Fruit fly (Drosophila melanogaster): ENCODE results near the gene ND-B14.5AL.

The ND-B14.5AL gene

DNA sequence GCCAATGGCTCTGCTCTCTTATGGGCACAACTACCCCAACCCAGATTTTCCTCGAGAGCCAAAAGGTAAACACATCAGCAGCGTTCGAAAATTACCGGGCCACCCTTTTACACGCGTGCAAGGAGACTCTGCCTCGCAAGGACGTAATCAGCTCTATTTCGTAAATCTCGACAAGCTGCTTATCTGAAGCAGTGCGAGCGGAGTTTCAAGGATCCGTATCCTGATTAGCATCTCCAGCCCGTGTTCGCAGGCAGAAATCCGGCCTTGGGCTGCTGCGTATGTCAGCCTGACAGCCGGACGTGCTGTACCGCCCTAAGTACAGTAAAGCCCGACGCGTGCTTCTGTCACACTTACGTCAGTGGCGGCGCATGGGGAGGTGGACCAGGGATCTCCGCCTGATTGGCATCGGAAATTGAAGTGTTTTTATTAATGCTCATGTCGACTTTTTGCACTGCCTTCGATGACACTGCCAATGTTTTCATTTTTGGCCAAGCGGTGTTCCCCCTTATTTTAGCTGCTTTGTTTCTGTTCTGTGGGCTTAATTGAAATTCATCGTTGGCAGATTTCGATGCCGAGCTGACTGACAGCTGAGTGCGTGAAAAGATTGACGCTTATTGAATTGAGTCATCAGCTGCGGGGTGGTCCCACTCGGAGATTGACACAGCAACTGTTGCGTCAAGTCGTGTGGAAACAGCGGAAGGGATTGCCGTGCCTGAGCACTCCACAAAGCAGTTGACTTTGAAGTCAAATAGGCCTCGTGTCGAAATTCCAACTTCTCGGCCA, at the start of gene ND-B14.5AL:
TSS of gene ND-B14.5AL (plus strand) at position 733 of the 783 bp plus-strand sequence.
- no peak for TF ChIP-seq CG10669 (GFP tag; optimal IDR thresholded peaks at IDR 0.05)
- no peak for TF ChIP-seq lz (GFP tag; optimal IDR thresholded peaks at IDR 0.05)
- TF ChIP-seq CG8119 (GFP tag; IDR thresholded peaks at IDR 0.05) = no peak
- no peak for TF ChIP-seq Lpt (GFP tag; optimal IDR thresholded peaks at IDR 0.05)
- TF ChIP-seq Sox14 (GFP tag; optimal IDR thresholded peaks at IDR 0.05) = no peak
- TF ChIP-seq CG11294 (GFP tag; IDR thresholded peaks at IDR 0.05) = no peak
- no peak for TF ChIP-seq Eip93F (GFP tag; optimal IDR thresholded peaks at IDR 0.05)

DNA sequence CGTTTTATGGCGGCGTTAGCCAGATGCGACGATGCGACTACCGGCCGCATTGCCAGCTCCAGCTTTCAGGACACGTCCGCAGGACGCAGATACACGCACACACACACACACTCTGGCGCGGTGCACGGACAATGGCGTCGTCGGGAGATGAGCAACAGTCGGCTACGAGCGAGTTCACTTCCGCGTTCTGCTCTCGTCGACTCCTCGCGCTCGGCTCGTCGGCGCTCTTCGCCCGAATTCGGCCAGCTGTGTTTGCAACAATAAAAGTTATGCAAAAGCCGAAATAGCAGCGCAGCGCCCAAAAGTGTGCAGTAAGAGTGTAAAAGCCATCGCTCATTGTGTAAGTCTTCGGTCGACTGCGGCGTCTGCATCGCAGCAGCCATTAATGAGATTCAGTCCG, 34.5 kb upstream of the ND-B14.5AL start:
- TF ChIP-seq OdsH (GFP tag; optimal IDR thresholded peaks at IDR 0.05) (no peak), dac (GFP tag; optimal IDR thresholded peaks at IDR 0.05) (no peak), lz (GFP tag; optimal IDR thresholded peaks at IDR 0.05) (no peak), fkh (GFP tag; optimal IDR thresholded peaks at IDR 0.05) (no peak), CG1621 (tag; optimal IDR thresholded peaks at IDR 0.05) (no peak), CG8119 (GFP tag; IDR thresholded peaks at IDR 0.05) (no peak)

DNA sequence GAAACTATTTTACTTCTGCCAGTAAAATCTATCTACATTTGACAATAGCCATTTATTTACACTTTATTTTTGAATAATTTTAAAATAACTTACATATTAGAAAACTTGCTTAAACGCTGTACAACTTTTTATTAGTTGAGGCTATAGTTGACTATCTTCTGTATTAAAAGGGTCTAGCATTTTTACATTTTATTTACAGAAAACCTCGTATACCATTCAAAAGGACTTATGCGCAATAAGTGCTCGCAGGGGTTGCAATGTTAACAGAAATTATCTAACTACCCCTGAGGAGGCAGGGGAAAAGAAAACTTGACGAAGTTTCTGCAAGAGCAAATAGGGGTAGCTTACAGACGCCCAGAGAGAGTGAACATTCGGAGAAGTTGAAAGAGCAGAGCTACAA, 33.9 kb upstream of the ND-B14.5AL start:
- TF ChIP-seq CG7368 (GFP tag; optimal IDR thresholded peaks at IDR 0.05) (no peak), topi (GFP tag; optimal IDR thresholded peaks at IDR 0.05) (no peak), CG8119 (GFP tag; IDR thresholded peaks at IDR 0.05) (no peak), CG10669 (GFP tag; optimal IDR thresholded peaks at IDR 0.05) (no peak), CG3032 (tag; optimal IDR thresholded peaks at IDR 0.05) (no peak)

DNA sequence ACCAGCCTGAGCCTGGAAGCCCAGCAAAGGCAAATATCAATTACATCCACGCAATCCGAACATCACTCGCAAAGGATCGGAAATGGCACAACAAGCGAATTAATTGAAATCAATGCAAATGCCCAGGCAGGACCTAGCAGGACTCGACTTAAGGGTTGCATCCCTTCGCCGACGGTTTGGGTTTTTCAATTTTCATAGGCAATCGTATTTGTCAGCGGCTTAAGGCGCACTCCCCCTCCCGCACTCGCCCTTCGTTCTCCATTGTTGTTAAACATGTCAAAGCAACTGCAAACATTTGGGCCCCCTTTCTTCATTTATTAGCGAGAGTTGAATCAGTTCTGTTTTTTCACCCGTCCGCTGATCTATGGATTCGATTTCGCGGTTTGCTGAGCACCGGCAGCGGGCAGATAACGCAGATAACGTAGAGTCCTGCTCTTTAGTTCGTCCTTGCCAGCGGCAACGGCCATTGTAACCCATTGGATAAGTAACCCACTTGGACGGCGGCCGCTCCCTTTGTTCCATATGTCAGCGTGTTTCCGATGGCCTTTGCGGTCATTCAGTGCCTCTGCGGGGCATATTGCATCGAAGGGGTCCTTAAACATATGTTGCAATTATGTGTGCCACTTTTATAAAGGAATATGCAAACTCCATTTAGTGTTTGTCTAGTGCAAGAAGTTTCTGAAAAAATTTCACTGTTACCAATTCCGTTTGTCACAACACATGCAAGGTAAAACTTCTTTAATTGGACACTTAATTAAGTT, 19.6 kb upstream of the ND-B14.5AL start:
- TF ChIP-seq Hr4 (GFP tag; optimal IDR thresholded peaks at IDR 0.05) (no peak), dac (GFP tag; optimal IDR thresholded peaks at IDR 0.05) (no peak), CG10631 (GFP tag; optimal IDR thresholded peaks at IDR 0.05) (no peak), CG6808 (GFP tag; optimal IDR thresholded peaks at IDR 0.05) (no peak), CG15336 (GFP tag; IDR thresholded peaks at IDR 0.05) (no peak), CG11902 (GFP tag; optimal IDR thresholded peaks at IDR 0.05) (no peak), Ets96B (tag; optimal IDR thresholded peaks at IDR 0.05) (no peak), fd85E (GFP tag; optimal IDR thresholded peaks at IDR 0.05) (no peak)

DNA sequence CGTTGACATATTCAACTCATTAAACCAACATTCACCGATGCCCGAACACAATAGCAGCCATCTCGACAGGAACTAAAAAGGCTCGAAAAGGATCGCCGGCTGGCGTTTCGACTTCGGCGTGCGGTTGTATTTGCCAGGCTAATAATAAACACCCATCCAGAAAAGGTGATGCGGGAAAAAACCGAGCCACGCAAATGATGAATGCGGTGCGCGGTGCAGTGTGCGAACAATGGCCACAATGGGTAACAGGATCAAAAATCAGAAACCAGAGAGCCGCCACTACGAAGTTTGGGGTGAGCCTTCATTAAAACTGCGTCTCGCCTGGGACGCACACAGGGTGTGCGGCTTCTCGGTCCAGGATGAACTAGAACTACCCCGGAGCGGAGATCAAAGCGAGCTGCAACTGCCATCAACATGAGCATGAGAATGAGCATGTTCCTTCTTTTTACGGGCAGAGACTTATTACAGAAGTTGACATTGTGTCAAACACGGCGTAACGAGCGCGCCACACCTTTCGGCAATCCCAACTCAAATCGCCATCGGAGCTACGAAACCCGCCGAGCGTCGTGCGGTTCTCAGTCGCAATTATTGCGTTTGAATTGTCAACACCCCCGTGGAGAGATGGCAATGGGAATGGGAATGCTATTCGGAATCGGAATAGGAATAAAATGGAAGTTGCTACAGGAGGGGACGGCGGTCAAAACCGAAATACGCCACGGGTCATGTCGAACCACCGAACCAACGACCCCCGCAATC, 18.1 kb upstream of the ND-B14.5AL start:
- TF ChIP-seq CG9139 (GFP tag; optimal IDR thresholded peaks at IDR 0.05) (no peak), CG8119 (GFP tag; IDR thresholded peaks at IDR 0.05) (no peak), esn (GFP tag; optimal IDR thresholded peaks at IDR 0.05) (no peak), CG4318 (GFP tag; optimal IDR thresholded peaks at IDR 0.05) (no peak), Sox14 (GFP tag; optimal IDR thresholded peaks at IDR 0.05) (no peak), CG1621 (tag; optimal IDR thresholded peaks at IDR 0.05) (no peak), pdm3 (GFP tag; optimal IDR thresholded peaks at IDR 0.05) (no peak), CG3032 (tag; optimal IDR thresholded peaks at IDR 0.05) (no peak), CG6808 (GFP tag; optimal IDR thresholded peaks at IDR 0.05) (no peak), achi (GFP tag; optimal IDR thresholded peaks at IDR 0.05) (no peak), lz (GFP tag; optimal IDR thresholded peaks at IDR 0.05) (no peak), Sox102F (GFP tag; optimal IDR thresholded peaks at IDR 0.05) (no peak)

DNA sequence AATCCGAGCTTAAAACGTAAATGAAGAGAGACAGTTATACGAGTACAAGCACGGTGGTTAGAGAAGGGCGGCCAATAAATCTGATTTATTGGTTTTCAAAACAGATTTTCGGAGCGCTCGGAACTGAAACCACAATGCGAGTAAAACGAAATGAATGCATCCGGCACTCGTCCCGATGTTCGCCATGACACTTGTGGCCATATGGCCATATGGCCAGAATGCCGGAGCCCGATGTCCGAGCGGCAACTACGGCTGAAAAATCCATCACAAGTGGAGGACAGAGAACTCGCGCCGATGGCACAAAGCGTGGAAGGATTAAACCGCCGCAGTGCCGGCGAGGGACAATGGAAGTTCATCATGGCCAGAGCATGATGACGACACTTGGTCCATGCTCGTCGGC, 17.0 kb upstream of the ND-B14.5AL start:
- TF ChIP-seq CG11902 (GFP tag; optimal IDR thresholded peaks at IDR 0.05) (no peak), Ets21C (GFP tag; optimal IDR thresholded peaks at IDR 0.05) (no peak), Smox (GFP tag; optimal IDR thresholded peaks at IDR 0.05) (no peak), CG3919 (GFP tag; optimal IDR thresholded peaks at IDR 0.05) (no peak), CG16779 (tag; optimal IDR thresholded peaks at IDR 0.05) (no peak), ss (GFP tag; optimal IDR thresholded peaks at IDR 0.05) (no peak), eg (GFP tag; IDR thresholded peaks at IDR 0.05) (no peak), Hr38 (GFP tag; optimal IDR thresholded peaks at IDR 0.05) (no peak), fd59A (GFP tag; optimal IDR thresholded peaks at IDR 0.05) (no peak), CG8319 (GFP tag; optimal IDR thresholded peaks at IDR 0.05) (no peak), Sox102F (GFP tag; optimal IDR thresholded peaks at IDR 0.05) (no peak), CG10669 (GFP tag; optimal IDR thresholded peaks at IDR 0.05) (no peak), CG3032 (tag; optimal IDR thresholded peaks at IDR 0.05) (no peak), fd85E (GFP tag; optimal IDR thresholded peaks at IDR 0.05) (no peak), Lpt (GFP tag; optimal IDR thresholded peaks at IDR 0.05) (no peak), topi (GFP tag; optimal IDR thresholded peaks at IDR 0.05) (no peak), Ets96B (tag; optimal IDR thresholded peaks at IDR 0.05) (no peak)

Measured in whole organism, prepupa.